Worm (Caenorhabditis elegans) whole organism, midembryonic: ENCODE results near the gene frpr-9.

ENCODE experiments used
- T22C8.4 ChIP-seq: fragments of 200-800 bp; sonication (Bioruptor generic); IDR thresholded peaks from 2 replicates; pipeline ENCODE4 v1.3.6; 2022; ENCODE audit warnings: missing genetic modification characterization, missing compliant biosample characterization
- cog-1 ChIP-seq: sonication (generic microtip); optimal IDR thresholded peaks from 2 replicates; lab custom pipeline; 2016; ENCODE audit warnings: missing genetic modification characterization, missing compliant biosample characterization
- flt-1 ChIP-seq: fragments of 200-800 bp; sonication (Bioruptor generic); IDR thresholded peaks from 2 replicates; pipeline ENCODE4 v1.3.6; 2022; ENCODE audit warnings: missing genetic modification characterization, missing compliant biosample characterization
- klf-2 ChIP-seq: fragments of 200-800 bp; sonication (Bioruptor generic); conservative IDR thresholded peaks from 2 replicates; pipeline ENCODE4 v1.3.6; 2022; ENCODE audit warnings: missing genetic modification reagents, missing genetic modification characterization, missing compliant biosample characterization
- med-1 ChIP-seq: sonication (generic microtip); optimal IDR thresholded peaks from 2 replicates; lab custom pipeline; 2017; ENCODE audit warnings: missing genetic modification characterization, mild to moderate bottlenecking, missing compliant biosample characterization, antibody characterized with exemption, missing genetic modification reagents; ENCODE audit not compliant: insufficient read depth
- ref-1 ChIP-seq: fragments of 200-800 bp; sonication (Bioruptor generic); conservative IDR thresholded peaks from 2 replicates; pipeline ENCODE4 v1.3.6; 2022; ENCODE audit warnings: missing genetic modification reagents, missing genetic modification characterization, missing compliant biosample characterization
- tab-1 ChIP-seq: fragments of 200-800 bp; sonication (Bioruptor generic); IDR thresholded peaks from 2 replicates; pipeline ENCODE4 v1.3.6; 2022; ENCODE audit warnings: missing genetic modification characterization, missing compliant biosample characterization
- ztf-23 ChIP-seq: fragments of 200-800 bp; sonication (Bioruptor generic); IDR thresholded peaks from 2 replicates; pipeline ENCODE4 v1.3.6; 2022; ENCODE audit warnings: missing genetic modification reagents, missing genetic modification characterization, missing compliant biosample characterization
- ztf-29 ChIP-seq: fragments of 200-800 bp; sonication (Bioruptor generic); IDR thresholded peaks from 2 replicates; pipeline ENCODE4 v1.3.6; 2022; ENCODE audit warnings: missing genetic modification reagents, missing genetic modification characterization, missing compliant biosample characterization

DNA sequence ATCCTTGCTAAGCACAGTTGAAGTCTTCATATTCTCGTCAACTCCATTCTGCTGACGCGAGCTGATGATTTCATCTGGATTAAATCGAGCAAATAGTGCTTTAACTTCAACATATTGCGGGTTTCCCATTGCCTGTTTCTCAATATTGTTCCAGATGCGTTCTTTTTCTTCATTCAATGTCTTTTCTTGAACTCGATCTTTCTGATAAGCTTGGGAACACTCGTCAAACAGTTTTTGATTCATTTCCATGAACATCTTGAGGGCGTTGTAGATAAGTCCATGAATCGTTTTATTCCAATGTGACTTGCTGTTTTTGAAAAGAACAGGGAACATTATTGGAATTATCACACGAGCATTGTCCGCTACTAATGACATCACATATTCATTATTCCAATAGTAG, 35.9 kb downstream of the frpr-9 start:
- TF ChIP-seq cog-1 (tag; lab: Kevin White, UChicago) (no peak), T22C8.4 (no peak), med-1 (GFP tag; lab: Kevin White, UChicago) (no peak), tab-1 (no peak), ztf-29 (GFP tag; lab: Robert Waterston, UW) (no peak), ztf-23 (GFP tag; lab: Robert Waterston, UW) (no peak), flt-1 (GFP tag; lab: Robert Waterston, UW) (no peak), ref-1 (GFP tag; lab: Robert Waterston, UW) (no peak), klf-2 (no peak)
